Fruit fly (Drosophila melanogaster) whole organism, embryonic: Measurements from ENCODE around the gene Pex7.

Experiments
- B-H2 ChIP-seq: fragments of 200-800 bp; sonication (Bioruptor generic); optimal IDR thresholded peaks from 2 replicates; lab custom pipeline; 2018; ENCODE audit warnings: missing biosample characterization, mild to moderate bottlenecking, missing genetic modification characterization
- Bdp1 ChIP-seq: fragments of 200-800 bp; sonication (Bioruptor generic); optimal IDR thresholded peaks from 3 replicates; lab custom pipeline; 2016; ENCODE audit warnings: missing biosample characterization, missing genetic modification characterization
- C15 ChIP-seq: fragments of 200-800 bp; sonication (Bioruptor generic); IDR thresholded peaks from 3 replicates; pipeline ENCODE4 v1.3.6; 2022; ENCODE audit warnings: missing biosample characterization, missing genetic modification characterization
- CG10321 ChIP-seq: fragments of 200-800 bp; sonication (Bioruptor generic); IDR thresholded peaks from 2 replicates; pipeline ENCODE4 v1.3.6; 2022; ENCODE audit warnings: missing biosample characterization, missing genetic modification characterization
- CG11504 ChIP-seq: fragments of 200-800 bp; sonication (Bioruptor generic); optimal IDR thresholded peaks from 3 replicates; lab custom pipeline; 2019; ENCODE audit warnings: missing biosample characterization, mild to moderate bottlenecking, missing genetic modification characterization, moderate library complexity
- CG12769 ChIP-seq: fragments of 200-800 bp; sonication (Bioruptor generic); optimal IDR thresholded peaks from 2 replicates; lab custom pipeline; 2019; ENCODE audit warnings: missing biosample characterization, mild to moderate bottlenecking, missing genetic modification characterization, moderate library complexity
- CG14014 ChIP-seq: fragments of 200-800 bp; sonication (Bioruptor generic); IDR thresholded peaks from 2 replicates; pipeline ENCODE4 v1.3.6; 2022; ENCODE audit warnings: missing biosample characterization, missing genetic modification characterization
- CG17829 ChIP-seq: fragments of 200-800 bp; optimal IDR thresholded peaks from 2 replicates; lab custom pipeline; 2019; ENCODE audit warnings: missing biosample characterization, mild to moderate bottlenecking, missing genetic modification characterization, moderate library complexity
- CG18011 ChIP-seq: fragments of 200-800 bp; sonication (Bioruptor generic); optimal IDR thresholded peaks from 2 replicates; lab custom pipeline; 2017; ENCODE audit warnings: missing biosample characterization, missing genetic modification characterization, mild to moderate bottlenecking, moderate library complexity, missing genotype
- CG18262 ChIP-seq: fragments of 200-800 bp; optimal IDR thresholded peaks from 3 replicates; lab custom pipeline; 2019; ENCODE audit warnings: missing biosample characterization, mild to moderate bottlenecking, missing genetic modification characterization, moderate library complexity
- CG31441 ChIP-seq: fragments of 200-800 bp; sonication (Bioruptor generic); IDR thresholded peaks from 2 replicates; pipeline ENCODE4 v1.3.6; 2022; ENCODE audit warnings: missing biosample characterization, missing genetic modification characterization
- CG34376 ChIP-seq: fragments of 200-800 bp; sonication (Bioruptor generic); optimal IDR thresholded peaks from 2 replicates; lab custom pipeline; 2018; ENCODE audit warnings: missing biosample characterization, mild to moderate bottlenecking, missing genetic modification characterization
- CG34422 ChIP-seq: fragments of 200-800 bp; sonication (Bioruptor generic); IDR thresholded peaks from 3 replicates; pipeline ENCODE4 v1.3.6; 2022; ENCODE audit warnings: missing biosample characterization, missing genetic modification characterization
- CG42726 ChIP-seq: fragments of 200-800 bp; sonication (Bioruptor generic); IDR thresholded peaks from 2 replicates; pipeline ENCODE4 v1.3.6; 2022; ENCODE audit warnings: missing biosample characterization, missing genetic modification characterization; ENCODE audit not compliant: partially characterized antibody
- CG4424 ChIP-seq: fragments of 200-800 bp; sonication (Bioruptor generic); optimal IDR thresholded peaks from 3 replicates; lab custom pipeline; 2016; ENCODE audit warnings: missing biosample characterization, missing genetic modification characterization
- CG4820 ChIP-seq: fragments of 200-800 bp; sonication (Bioruptor generic); optimal IDR thresholded peaks from 3 replicates; lab custom pipeline; 2016; ENCODE audit warnings: missing biosample characterization, missing genetic modification characterization
- CG6175 ChIP-seq: fragments of 200-800 bp; sonication (Bioruptor generic); IDR thresholded peaks from 3 replicates; pipeline ENCODE4 v1.3.6; 2022; ENCODE audit warnings: missing biosample characterization, missing genetic modification characterization
- CG6813 ChIP-seq: fragments of 200-800 bp; sonication (Bioruptor generic); optimal IDR thresholded peaks from 2 replicates; lab custom pipeline; 2017; ENCODE audit warnings: missing biosample characterization, missing genetic modification characterization, mild to moderate bottlenecking, moderate library complexity, missing genetic modification reagents
- CG7357 ChIP-seq: fragments of 200-800 bp; sonication (Bioruptor generic); IDR thresholded peaks from 3 replicates; pipeline ENCODE4 v1.3.6; 2022; ENCODE audit warnings: missing biosample characterization, missing genetic modification characterization
- CG8765 ChIP-seq: fragments of 200-800 bp; sonication (Bioruptor generic); IDR thresholded peaks from 2 replicates; pipeline ENCODE4 v1.3.6; 2022; ENCODE audit warnings: missing biosample characterization, missing genetic modification characterization
- Dip3 ChIP-seq: fragments of 200-800 bp; sonication (Bioruptor generic); optimal IDR thresholded peaks from 3 replicates; lab custom pipeline; 2016; ENCODE audit warnings: missing biosample characterization, missing genetic modification characterization
- Ets97D ChIP-seq: fragments of 200-800 bp; sonication (Bioruptor generic); optimal IDR thresholded peaks from 3 replicates; lab custom pipeline; 2016; ENCODE audit warnings: missing biosample characterization, missing genetic modification characterization
- H15 ChIP-seq: fragments of 200-800 bp; sonication (Bioruptor generic); IDR thresholded peaks from 3 replicates; pipeline ENCODE4 v1.3.6; 2022; ENCODE audit warnings: missing biosample characterization, missing genetic modification characterization
- Hey ChIP-seq: fragments of 200-800 bp; sonication (Bioruptor generic); optimal IDR thresholded peaks from 3 replicates; lab custom pipeline; 2018; ENCODE audit warnings: missing biosample characterization, mild to moderate bottlenecking, missing genetic modification characterization
- Hr3 ChIP-seq: fragments of 200-800 bp; sonication (Bioruptor generic); optimal IDR thresholded peaks from 3 replicates; lab custom pipeline; 2016; ENCODE audit warnings: missing biosample characterization, missing genetic modification characterization
- Jarid2 ChIP-seq: fragments of 200-800 bp; sonication (Bioruptor generic); optimal IDR thresholded peaks from 3 replicates; lab custom pipeline; 2017; ENCODE audit warnings: mild to moderate bottlenecking, missing biosample characterization, missing genetic modification reagents, missing genetic modification characterization
- Kr ChIP-seq: fragments of 200-800 bp; sonication (Bioruptor generic); optimal IDR thresholded peaks from 2 replicates; lab custom pipeline; 2017; ENCODE audit warnings: missing biosample characterization, mild to moderate bottlenecking, missing genetic modification characterization
- Lhr ChIP-seq: fragments of 200-800 bp; sonication (Bioruptor generic); optimal IDR thresholded peaks from 3 replicates; lab custom pipeline; 2017; ENCODE audit warnings: mild to moderate bottlenecking, missing biosample characterization, missing genetic modification reagents, missing genetic modification characterization
- Nf-YB ChIP-seq: fragments of 200-800 bp; sonication (Bioruptor generic); optimal IDR thresholded peaks from 3 replicates; lab custom pipeline; 2019; ENCODE audit warnings: missing biosample characterization, mild to moderate bottlenecking, missing genetic modification characterization, moderate library complexity
- Ptx1 ChIP-seq: fragments of 200-800 bp; sonication (Bioruptor generic); IDR thresholded peaks from 2 replicates; pipeline ENCODE4 v1.3.6; 2022; ENCODE audit warnings: missing biosample characterization, missing genetic modification characterization
- Six4 ChIP-seq: fragments of 200-800 bp; sonication (Bioruptor generic); optimal IDR thresholded peaks from 2 replicates; lab custom pipeline; 2016; ENCODE audit warnings: missing biosample characterization, missing genetic modification characterization
- Xbp1 ChIP-seq: fragments of 200-800 bp; sonication (Bioruptor generic); optimal IDR thresholded peaks from 3 replicates; lab custom pipeline; 2016; ENCODE audit warnings: missing biosample characterization, mild to moderate bottlenecking, missing genetic modification characterization
- aop ChIP-seq: fragments of 200-800 bp; sonication (Bioruptor generic); IDR thresholded peaks from 2 replicates; pipeline ENCODE4 v1.3.6; 2022; ENCODE audit warnings: missing biosample characterization, missing genetic modification characterization
- ara ChIP-seq: fragments of 200-800 bp; sonication (Bioruptor generic); IDR thresholded peaks from 2 replicates; pipeline ENCODE4 v1.3.6; 2022; ENCODE audit warnings: missing biosample characterization, missing genetic modification characterization
- chinmo ChIP-seq: fragments of 200-800 bp; sonication (Bioruptor generic); IDR thresholded peaks from 4 replicates; pipeline ENCODE4 v1.3.6; 2022; ENCODE audit warnings: missing biosample characterization, missing genetic modification characterization; ENCODE audit not compliant: partially characterized antibody
- crp ChIP-seq, 2 experiments: fragments of 200-800 bp; sonication (Bioruptor generic); optimal IDR thresholded peaks; 2 replicates in 1 of 2; 3 replicates in 1 of 2; lab custom pipeline; 2017; ENCODE audit warnings: missing biosample characterization in 2 of 2, missing genetic modification characterization in 2 of 2, mild to moderate bottlenecking in 1 of 2, moderate library complexity in 1 of 2
- da ChIP-seq: fragments of 200-800 bp; sonication (Bioruptor generic); optimal IDR thresholded peaks from 2 replicates; lab custom pipeline; 2016; ENCODE audit warnings: missing biosample characterization, missing genetic modification characterization
- danr ChIP-seq: fragments of 200-800 bp; sonication (Bioruptor generic); IDR thresholded peaks from 2 replicates; pipeline ENCODE4 v1.3.6; 2022; ENCODE audit warnings: missing biosample characterization, missing genetic modification characterization
- dmrt11E ChIP-seq: fragments of 200-800 bp; sonication (Bioruptor generic); optimal IDR thresholded peaks from 3 replicates; lab custom pipeline; 2018; ENCODE audit warnings: missing biosample characterization, mild to moderate bottlenecking, missing genetic modification characterization, moderate library complexity
- ems ChIP-seq: fragments of 200-800 bp; sonication (Bioruptor generic); optimal IDR thresholded peaks from 3 replicates; lab custom pipeline; 2016; ENCODE audit warnings: missing biosample characterization, missing genetic modification characterization
- eve ChIP-seq, 2 experiments: fragments of >200 bp; optimal IDR thresholded peaks; 2 replicates each; lab custom pipeline; 2017; ENCODE audit warnings: missing biosample characterization in 2 of 2, missing genetic modification characterization in 2 of 2
- fd96Cb ChIP-seq: fragments of 200-800 bp; sonication (Bioruptor generic); optimal IDR thresholded peaks from 2 replicates; lab custom pipeline; 2018; ENCODE audit warnings: missing biosample characterization, mild to moderate bottlenecking, missing genetic modification characterization, moderate library complexity
- grn ChIP-seq: fragments of 200-800 bp; sonication (Bioruptor generic); optimal IDR thresholded peaks from 3 replicates; lab custom pipeline; 2017; ENCODE audit warnings: missing biosample characterization, missing genetic modification characterization
- gsb ChIP-seq: fragments of 200-800 bp; sonication (Bioruptor generic); IDR thresholded peaks from 2 replicates; pipeline ENCODE4 v1.3.6; 2022; ENCODE audit warnings: missing biosample characterization, missing genetic modification characterization
- jigr1 ChIP-seq: fragments of 200-800 bp; sonication (Bioruptor generic); IDR thresholded peaks from 3 replicates; pipeline ENCODE4 v1.3.6; 2022; ENCODE audit warnings: missing biosample characterization, missing genetic modification characterization
- pita ChIP-seq: fragments of 200-800 bp; sonication (Bioruptor generic); optimal IDR thresholded peaks from 2 replicates; lab custom pipeline; 2017; ENCODE audit warnings: missing biosample characterization, mild to moderate bottlenecking, missing genetic modification characterization
- pum ChIP-seq: fragments of 200-800 bp; sonication (Bioruptor generic); optimal IDR thresholded peaks from 2 replicates; lab custom pipeline; 2016; ENCODE audit warnings: missing biosample characterization, missing genetic modification characterization
- pzg ChIP-seq: fragments of 200-800 bp; sonication (Bioruptor generic); optimal IDR thresholded peaks from 3 replicates; lab custom pipeline; 2018; ENCODE audit warnings: missing biosample characterization, mild to moderate bottlenecking, missing genetic modification characterization, moderate library complexity
- ranshi ChIP-seq: fragments of 200-800 bp; sonication (Bioruptor generic); IDR thresholded peaks from 2 replicates; pipeline ENCODE4 v1.3.6; 2022; ENCODE audit warnings: missing biosample characterization, missing genetic modification characterization
- repo ChIP-seq: fragments of 200-800 bp; sonication (Bioruptor generic); optimal IDR thresholded peaks from 2 replicates; lab custom pipeline; 2016; ENCODE audit warnings: missing biosample characterization, missing genetic modification characterization
- sisA ChIP-seq: fragments of 200-800 bp; sonication (Bioruptor generic); IDR thresholded peaks from 2 replicates; pipeline ENCODE4 v1.3.6; 2022; ENCODE audit warnings: missing biosample characterization, missing genetic modification characterization

Gene Pex7

dm6 chr3L:8651876-8652571, 5.1 kb downstream of the Pex7 start (continued):
- TF ChIP-seq dmrt11E (tag; lab: Kevin White, UChicago), result peak; percentile 4
- TF ChIP-seq CG7357 (GFP tag; lab: Robert Waterston, UW), result no peak
- no peak for TF ChIP-seq sisA (GFP tag; lab: Robert Waterston, UW)
- TF ChIP-seq Hey (tag; lab: Kevin White, UChicago), result no peak
- no peak for TF ChIP-seq CG18011 (GFP tag; lab: Kevin White, UChicago)
- TF ChIP-seq Lhr (GFP tag; lab: Kevin White, UChicago), result peak; percentile 42
- TF ChIP-seq Six4, result no peak
- TF ChIP-seq ranshi, result 0 out of 2 replicates have a peak, but pooled peaks have one; percentile 7
- 0 out of 2 replicates have a peak, but pooled peaks have one; percentile 11 for TF ChIP-seq Ptx1 (GFP tag; lab: Robert Waterston, UW)
- no peak for TF ChIP-seq aop
- no peak for TF ChIP-seq CG34376 (GFP tag; lab: Kevin White, UChicago)
- no peak for TF ChIP-seq Bdp1
- peak; percentile 73 for TF ChIP-seq CG42726 (GFP tag; lab: Robert Waterston, UW)
- TF ChIP-seq Hr3 (GFP tag; lab: Kevin White, UChicago), result no peak
- TF ChIP-seq CG11504 (tag; lab: Kevin White, UChicago), result no peak
- TF ChIP-seq repo, result no peak
- no peak for TF ChIP-seq crp (GFP tag; optimal IDR thresholded peaks at IDR 0.05; lab: Kevin White, UChicago)
- TF ChIP-seq pum (GFP tag; lab: Kevin White, UChicago), result no peak
- TF ChIP-seq CG18262 (tag; lab: Kevin White, UChicago), result no peak
- no peak for TF ChIP-seq eve (GFP tag; optimal IDR thresholded peaks at IDR 0.05; lab: Kevin White, UChicago)
- no peak for TF ChIP-seq CG12769 (tag; lab: Kevin White, UChicago)
- TF ChIP-seq CG6813 (GFP tag; lab: Kevin White, UChicago), result no peak
- no peak for TF ChIP-seq CG6175
- TF ChIP-seq B-H2 (GFP tag; lab: Kevin White, UChicago), result no peak
- no peak for TF ChIP-seq Nf-YB (GFP tag; lab: Kevin White, UChicago)
- TF ChIP-seq H15 (GFP tag; lab: Robert Waterston, UW), result no peak
- peak; percentile 77; the same call in 1 of the 4 replicates for TF ChIP-seq chinmo (GFP tag; lab: Robert Waterston, UW)
- TF ChIP-seq CG10321 (GFP tag; lab: Robert Waterston, UW), result no peak
- peak; percentile 26 for TF ChIP-seq Xbp1 (GFP tag; lab: Kevin White, UChicago)
- no peak for TF ChIP-seq CG34422 (GFP tag; lab: Robert Waterston, UW)
- TF ChIP-seq CG8765 (GFP tag; lab: Robert Waterston, UW), result no peak
- TF ChIP-seq CG14014, result no peak
- no peak for TF ChIP-seq CG31441 (GFP tag; lab: Robert Waterston, UW)
- no peak for TF ChIP-seq CG4820 (GFP tag; lab: Kevin White, UChicago)
- TF ChIP-seq ara (GFP tag; lab: Robert Waterston, UW), result no peak
- no peak for TF ChIP-seq Kr (GFP tag; lab: Kevin White, UChicago)
- no peak for TF ChIP-seq grn (GFP tag; lab: Kevin White, UChicago)
- no peak for TF ChIP-seq fd96Cb
- TF ChIP-seq pzg (GFP tag; lab: Kevin White, UChicago), result no peak
- peak; percentile 10 for TF ChIP-seq CG17829 (tag; lab: Kevin White, UChicago)
- TF ChIP-seq jigr1 (GFP tag; lab: Robert Waterston, UW), result no peak
- peak; percentile 4 for TF ChIP-seq CG4424
- peak; percentile 31 for TF ChIP-seq pita (GFP tag; lab: Kevin White, UChicago)
- peak; percentile 3 for TF ChIP-seq Jarid2 (GFP tag; lab: Kevin White, UChicago)
- no peak for TF ChIP-seq Ets97D (GFP tag; lab: Kevin White, UChicago)
- TF ChIP-seq ems (GFP tag; lab: Kevin White, UChicago), result no peak
- TF ChIP-seq C15 (GFP tag; lab: Robert Waterston, UW), result no peak
- TF ChIP-seq danr (GFP tag; lab: Robert Waterston, UW), result no peak
- TF ChIP-seq gsb (GFP tag; lab: Robert Waterston, UW), result no peak
- TF ChIP-seq da (GFP tag; lab: Kevin White, UChicago), result no peak
- no peak for TF ChIP-seq Dip3 (GFP tag; lab: Kevin White, UChicago)
